Fruit fly (Drosophila melanogaster): ENCODE data around the gene CG44002.

CG44002 gene

dm6 chr2L:3124500-3124977 lies 46.4 kb downstream of the CG44002 start (continued):
- TF ChIP-seq Elba2 (GFP tag; optimal IDR thresholded peaks at IDR 0.05) (no peak), Asciz (GFP tag; optimal IDR thresholded peaks at IDR 0.05) (no peak), CG11085 (GFP tag; IDR thresholded peaks at IDR 0.05) (no peak), CG7839 (tag; optimal IDR thresholded peaks at IDR 0.05) (no peak), gro (GFP tag; optimal IDR thresholded peaks at IDR 0.05) (no peak), CG2712 (tag; optimal IDR thresholded peaks at IDR 0.05) (no peak), h (optimal IDR thresholded peaks at IDR 0.05) (no peak), so (GFP tag; IDR thresholded peaks at IDR 0.05) (no peak; the same call in 2 of the 3 replicates), ssp (GFP tag; IDR thresholded peaks at IDR 0.05) (no peak), CG6272 (GFP tag; IDR thresholded peaks at IDR 0.05) (0 out of 2 replicates have a peak, but pooled peaks have one; percentile 16), Mes4 (GFP tag; optimal IDR thresholded peaks at IDR 0.05) (no peak), tin (GFP tag; optimal IDR thresholded peaks at IDR 0.05) (no peak), Dp (GFP tag; optimal IDR thresholded peaks at IDR 0.05) (no peak), D19A (tag; optimal IDR thresholded peaks at IDR 0.05) (no peak), Pdp1 (GFP tag; optimal IDR thresholded peaks at IDR 0.05) (no peak), Doc3 (GFP tag; IDR thresholded peaks at IDR 0.05; ENCODE audit: partially characterized antibody) (no peak), vfl (GFP tag; optimal IDR thresholded peaks at IDR 0.05) (no peak), CG2129 (GFP tag; IDR thresholded peaks at IDR 0.05; ENCODE audit: partially characterized antibody) (no peak), Abd-B (GFP tag; optimal IDR thresholded peaks at IDR 0.05) (no peak), slbo (GFP tag; IDR thresholded peaks at IDR 0.05) (peak; percentile 11; the same call in 1 of the 2 replicates), jing (GFP tag; optimal IDR thresholded peaks at IDR 0.05) (no peak), kah (GFP tag; optimal IDR thresholded peaks at IDR 0.05) (no peak), B-H2 (GFP tag; optimal IDR thresholded peaks at IDR 0.05) (no peak), HmgZ (tag; optimal IDR thresholded peaks at IDR 0.05) (no peak), CG1792 (GFP tag; optimal IDR thresholded peaks at IDR 0.05) (no peak), inv (GFP tag; IDR thresholded peaks at IDR 0.05; ENCODE audit: partially characterized antibody) (no peak), HHEX (GFP tag; optimal IDR thresholded peaks at IDR 0.05) (no peak), psq (GFP tag; optimal IDR thresholded peaks at IDR 0.05) (no peak), kni (GFP tag; optimal IDR thresholded peaks at IDR 0.05) (no peak), nerfin-1 (tag; optimal IDR thresholded peaks at IDR 0.05) (no peak), ftz-f1 (GFP tag; optimal IDR thresholded peaks at IDR 0.05) (peak; percentile 91), tx (GFP tag; optimal IDR thresholded peaks at IDR 0.05) (no peak), sd (tag; optimal IDR thresholded peaks at IDR 0.05) (peak; percentile 35), CG2202 (tag; optimal IDR thresholded peaks at IDR 0.05) (no peak), dmrt11E (tag; optimal IDR thresholded peaks at IDR 0.05) (no peak), prd (optimal IDR thresholded peaks at IDR 0.05) (no peak), prd (GFP tag; IDR thresholded peaks at IDR 0.05) (no peak), mld (GFP tag; IDR thresholded peaks at IDR 0.05; ENCODE audit: partially characterized antibody) (no peak), CG7357 (GFP tag; IDR thresholded peaks at IDR 0.05) (no peak), lbe (GFP tag; optimal IDR thresholded peaks at IDR 0.05) (no peak), crp (GFP tag; optimal IDR thresholded peaks at IDR 0.05) (peak in 1 of 2 experiments; percentile 67), HmgD (GFP tag; optimal IDR thresholded peaks at IDR 0.05) (no peak), tll (GFP tag; optimal IDR thresholded peaks at IDR 0.05) (no peak), CG17361 (GFP tag; IDR thresholded peaks at IDR 0.05) (no peak), Dll (GFP tag; IDR thresholded peaks at IDR 0.05; ENCODE audit: partially characterized antibody) (no peak), fd3F (GFP tag; optimal IDR thresholded peaks at IDR 0.05) (no peak), CG5180 (GFP tag; optimal IDR thresholded peaks at IDR 0.05) (no peak), D19B (GFP tag; optimal IDR thresholded peaks at IDR 0.05) (no peak), Hmx (GFP tag; optimal IDR thresholded peaks at IDR 0.05) (no peak), CG31388 (GFP tag; optimal IDR thresholded peaks at IDR 0.05) (no peak), otp (GFP tag; IDR thresholded peaks at IDR 0.05) (0 out of 3 replicates have a peak, but pooled peaks have one; percentile 6)
